Fruit fly (Drosophila melanogaster) S2 (cell line): ENCODE results near the gene Obp99a.

Experiments
- CG8478 ChIP-seq: fragments of >200 bp; optimal IDR thresholded peaks from 2 replicates; lab custom pipeline; 2018
- CTCF ChIP-seq, 2 experiments: fragments of >200 bp; optimal IDR thresholded peaks; 2 replicates each; lab custom pipeline; 2018

DNA sequence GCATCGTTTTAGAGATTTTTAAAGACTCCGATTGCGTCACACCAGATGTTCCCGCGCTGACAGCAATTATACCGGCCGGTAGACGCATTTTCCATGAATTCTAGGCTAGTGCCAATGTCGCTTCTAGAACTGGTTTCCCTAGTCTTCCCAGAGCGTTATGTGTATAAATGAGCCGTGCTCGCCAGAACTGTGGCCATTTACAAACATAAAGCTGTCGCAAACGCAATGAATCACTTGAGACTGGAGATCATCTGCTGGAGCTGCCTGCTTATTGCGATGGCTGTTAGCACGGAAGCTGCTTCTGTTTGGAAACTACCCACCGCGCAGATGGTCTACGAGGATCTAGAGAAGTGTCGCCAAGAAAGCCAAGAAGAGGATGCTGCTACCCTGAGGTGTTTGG is 42.9 kb downstream of the Obp99a start, which contains the start of gene Obp99d:
- TF ChIP-seq CG8478 (lab: Kevin White, UChicago) = no peak
- peak in 1 of 2 experiments; percentile 22 for TF ChIP-seq CTCF (optimal IDR thresholded peaks at IDR 0.05; lab: Kevin White, UChicago)
